Worm (Caenorhabditis elegans): ENCODE measurements around the gene Y37E11AL.1.

The Y37E11AL.1 gene

DNA sequence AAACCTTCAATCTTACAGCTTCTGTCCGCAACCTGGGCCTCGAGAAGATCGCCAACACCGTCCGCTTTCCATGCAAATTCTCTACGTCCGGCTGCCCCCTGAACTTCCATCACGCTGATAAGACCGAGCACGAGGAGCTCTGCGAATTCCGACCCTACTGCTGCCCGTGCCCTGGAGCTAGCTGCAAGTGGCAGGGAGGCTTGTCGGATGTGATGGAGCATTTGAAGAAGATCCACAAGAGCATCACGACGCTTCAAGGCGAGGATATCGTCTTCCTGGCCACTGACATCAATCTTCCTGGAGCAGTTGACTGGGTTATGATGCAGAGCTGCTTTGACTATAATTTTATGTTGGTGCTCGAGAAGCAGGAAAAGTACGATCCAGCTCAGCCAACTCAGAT is 36.5 kb downstream of the Y37E11AL.1 start:
- TF ChIP-seq repo-1 (tag; optimal IDR thresholded peaks at IDR 0.05) (peak; percentile 42), nhr-80 (tag; optimal IDR thresholded peaks at IDR 0.05) (no peak), bed-1 (GFP tag; IDR thresholded peaks at IDR 0.05) (no peak), nfyb-1 (GFP tag; IDR thresholded peaks at IDR 0.05) (0 out of 2 replicates have a peak, but pooled peaks have one; percentile 36), lin-26 (GFP tag; IDR thresholded peaks at IDR 0.05) (0 out of 2 replicates have a peak, but pooled peaks have one; percentile 44), rpc-1 (optimal IDR thresholded peaks at IDR 0.05) (no peak), rpc-1 (tag; optimal IDR thresholded peaks at IDR 0.05) (no peak), ztf-22 (GFP tag; optimal IDR thresholded peaks at IDR 0.05) (no peak), cebp-1 (GFP tag; IDR thresholded peaks at IDR 0.05) (no peak), cebp-1 (tag; optimal IDR thresholded peaks at IDR 0.05) (peak; percentile 8), F57C9.4 (tag; optimal IDR thresholded peaks at IDR 0.05) (no peak), Y56A3A.18 (GFP tag; IDR thresholded peaks at IDR 0.05) (no peak), lin-54 (GFP tag; optimal IDR thresholded peaks at IDR 0.05) (no peak), ets-4 (GFP tag; optimal IDR thresholded peaks at IDR 0.05) (peak; percentile 15), egrh-3 (GFP tag; IDR thresholded peaks at IDR 0.05) (peak; percentile 53; the same call in 1 of the 2 replicates), sea-2 (GFP tag; IDR thresholded peaks at IDR 0.05) (no peak), Y67H2A.10 (GFP tag; conservative IDR thresholded peaks at IDR 0.05) (no peak), him-1 (tag; optimal IDR thresholded peaks at IDR 0.05) (no peak), zfh-2 (GFP tag; conservative IDR thresholded peaks at IDR 0.05) (peak; percentile 56), nhr-90 (tag; optimal IDR thresholded peaks at IDR 0.05) (no peak), mes-4 (tag; optimal IDR thresholded peaks at IDR 0.05) (no peak), aptf-2 (GFP tag; conservative IDR thresholded peaks at IDR 0.05) (no peak)

DNA sequence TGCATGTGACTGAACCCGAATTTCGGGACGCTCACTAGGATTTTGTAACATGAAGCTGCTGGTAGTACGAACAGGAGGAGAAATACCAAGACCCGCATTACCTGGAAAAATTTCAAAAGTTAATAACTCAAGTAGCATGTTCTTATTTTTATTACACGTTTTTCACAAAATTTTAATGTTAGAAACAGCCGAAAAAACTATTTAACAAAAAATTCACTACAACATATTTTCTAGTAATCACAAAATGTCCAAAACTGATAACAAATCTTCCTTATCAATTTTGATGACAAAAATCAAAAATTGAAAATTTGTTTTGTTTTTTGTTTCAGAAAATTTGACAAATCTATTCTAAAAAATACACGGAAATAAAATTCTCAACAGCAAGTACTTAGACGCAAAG is 41.7 kb downstream of the Y37E11AL.1 start, which contains the start of gene ugt-45:
ugt-45 (minus strand) TSS at position 101 of the 400 bp plus-strand sequence.
- no peak for TF ChIP-seq ztf-3 (GFP tag; optimal IDR thresholded peaks at IDR 0.05)
- TF ChIP-seq rec-8 (tag; optimal IDR thresholded peaks at IDR 0.05), result no peak
- TF ChIP-seq Y95B8A.8 (GFP tag; IDR thresholded peaks at IDR 0.05), result no peak
- no peak for TF ChIP-seq tbp1 (GFP tag; optimal IDR thresholded peaks at IDR 0.05)
- TF ChIP-seq pbrm-1 (GFP tag; IDR thresholded peaks at IDR 0.05), result no peak
- no peak for TF ChIP-seq madf-8 (GFP tag; conservative IDR thresholded peaks at IDR 0.05)
- no peak for TF ChIP-seq mel-28 (tag; optimal IDR thresholded peaks at IDR 0.05; ENCODE audit: borderline replicate concordance)
- TF ChIP-seq ceh-40 (GFP tag; IDR thresholded peaks at IDR 0.05), result no peak
- TF ChIP-seq rpc-1 (optimal IDR thresholded peaks at IDR 0.05), result no peak
- no peak for TF ChIP-seq rpc-1 (tag; optimal IDR thresholded peaks at IDR 0.05)

DNA sequence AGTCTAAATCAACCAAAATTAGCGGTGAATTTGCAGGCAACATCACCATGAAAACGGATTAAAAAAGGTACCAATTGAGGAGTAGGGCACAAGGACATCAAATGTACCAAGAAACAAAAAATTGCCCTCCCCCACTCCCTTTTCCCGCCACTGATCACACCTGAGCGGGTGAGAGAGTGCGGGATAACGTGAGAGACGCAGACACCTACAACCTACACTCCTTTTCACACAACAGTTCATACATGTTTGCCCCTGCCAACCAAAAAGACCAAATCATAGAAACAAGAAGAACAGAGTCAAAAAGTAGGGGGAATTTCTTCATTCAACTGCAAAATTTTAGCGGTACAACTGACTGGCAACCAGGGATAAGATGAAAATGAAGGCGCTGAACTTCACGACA is 43.0 kb downstream of the Y37E11AL.1 start:
- TF ChIP-seq hmg-1.2 (GFP tag; IDR thresholded peaks at IDR 0.05) (peak; percentile 49; the same call in 1 of the 2 replicates), dpff-1 (tag; optimal IDR thresholded peaks at IDR 0.05) (no peak), ceh-91 (GFP tag; IDR thresholded peaks at IDR 0.05) (no peak), Y53F4B.3 (GFP tag; IDR thresholded peaks at IDR 0.05) (no peak), lin-26 (GFP tag; IDR thresholded peaks at IDR 0.05) (no peak), ccch-3 (GFP tag; optimal IDR thresholded peaks at IDR 0.05) (no peak), unc-130 (GFP tag; optimal IDR thresholded peaks at IDR 0.05) (no peak), efl-1 (GFP tag; optimal IDR thresholded peaks at IDR 0.05) (peak; percentile 4), B0019.2 (GFP tag; conservative IDR thresholded peaks at IDR 0.05) (no peak), nhr-90 (tag; optimal IDR thresholded peaks at IDR 0.05) (no peak), ceh-58 (GFP tag; IDR thresholded peaks at IDR 0.05) (no peak)
